Worm (Caenorhabditis elegans) whole organism, L4/young adult: ENCODE data around the gene grl-30.

Source experiments
- W03F9.2 ChIP-seq: fragments of 150-350 bp; optimal IDR thresholded peaks from 2 replicates; lab custom pipeline; 2014; ENCODE audit warnings: missing biosample characterization, missing genetic modification characterization
- dao-5 ChIP-seq: sonication (generic microtip); optimal IDR thresholded peaks from 2 replicates; lab custom pipeline; 2016; ENCODE audit warnings: missing genotype, missing genetic modification characterization, moderate library complexity, missing compliant biosample characterization
- him-1 ChIP-seq: sonication (generic microtip); optimal IDR thresholded peaks from 2 replicates; lab custom pipeline; 2016; ENCODE audit warnings: missing genotype, missing genetic modification reagents, missing genetic modification characterization, missing compliant biosample characterization

DNA sequence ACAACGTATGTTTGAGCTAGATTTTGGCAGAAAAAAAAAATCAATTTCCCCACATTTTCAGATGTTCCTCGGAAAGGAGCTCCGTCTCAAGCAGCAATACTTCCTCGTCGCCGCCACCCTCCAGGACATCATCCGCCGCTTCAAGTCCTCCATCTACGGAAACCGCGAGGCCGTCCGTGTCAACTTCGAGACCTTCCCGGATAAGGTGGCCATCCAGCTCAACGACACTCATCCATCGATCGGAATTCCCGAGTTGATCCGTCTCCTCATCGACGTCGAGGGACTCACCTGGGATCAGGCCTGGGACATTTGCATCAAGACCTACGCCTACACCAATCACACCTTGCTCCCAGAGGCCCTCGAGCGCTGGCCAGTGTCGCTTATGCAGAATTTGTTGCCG is 26.6 kb downstream of the grl-30 start:
- TF ChIP-seq him-1 (tag; lab: Kevin White, UChicago) (no peak), W03F9.2 (tag; lab: Kevin White, UChicago) (no peak), dao-5 (tag; lab: Kevin White, UChicago) (no peak)
